Fruit fly (Drosophila melanogaster): ENCODE data around the gene Cen.
A peak's percentile ranks its signal among the peaks of the same experiment; 100 is the strongest.

Cen gene

dm6 chr2L:20656110-20656509 is 25.5 kb downstream of the Cen start, which contains the start of the genes brun and CG2614 (continued):
- TF ChIP-seq lab (GFP tag; optimal IDR thresholded peaks at IDR 0.05) (no peak), Doc2 (GFP tag; IDR thresholded peaks at IDR 0.05) (no peak), ap (GFP tag; IDR thresholded peaks at IDR 0.05) (peak; percentile 30; the same call in 1 of the 2 replicates), CoRest (tag; optimal IDR thresholded peaks at IDR 0.05) (peak; percentile 72), CG10147 (GFP tag; optimal IDR thresholded peaks at IDR 0.05) (no peak), grau (tag; optimal IDR thresholded peaks at IDR 0.05) (peak; percentile 63), Doc3 (GFP tag; IDR thresholded peaks at IDR 0.05; ENCODE audit: partially characterized antibody) (peak; percentile 91), ato (GFP tag; IDR thresholded peaks at IDR 0.05; ENCODE audit: partially characterized antibody) (no peak; the same call in 1 of the 2 replicates), fru (optimal IDR thresholded peaks at IDR 0.05) (no peak), pita (GFP tag; optimal IDR thresholded peaks at IDR 0.05) (no peak), Xrp1 (GFP tag; IDR thresholded peaks at IDR 0.05) (peak; percentile 69), CG7556 (GFP tag; optimal IDR thresholded peaks at IDR 0.05) (no peak), usp (GFP tag; optimal IDR thresholded peaks at IDR 0.05) (no peak), Awh (GFP tag; IDR thresholded peaks at IDR 0.05) (no peak), E2f2 (GFP tag; IDR thresholded peaks at IDR 0.05) (peak; percentile 53), Lim3 (GFP tag; IDR thresholded peaks at IDR 0.05) (no peak), CG6175 (GFP tag; IDR thresholded peaks at IDR 0.05) (no peak), eyg (GFP tag; optimal IDR thresholded peaks at IDR 0.05) (peak; percentile 41), CG9817 (tag; optimal IDR thresholded peaks at IDR 0.05) (peak; percentile 66), crc (GFP tag; optimal IDR thresholded peaks at IDR 0.05) (peak; percentile 3), CG11695 (GFP tag; IDR thresholded peaks at IDR 0.05) (0 out of 3 replicates have a peak, but pooled peaks have one; percentile 46), CG33557 (GFP tag; optimal IDR thresholded peaks at IDR 0.05) (peak; percentile 15), Six4 (GFP tag; optimal IDR thresholded peaks at IDR 0.05) (peak; percentile 1), Antp (GFP tag; optimal IDR thresholded peaks at IDR 0.05) (peak; percentile 71), Hr39 (optimal IDR thresholded peaks at IDR 0.05) (no peak), Gsc (GFP tag; IDR thresholded peaks at IDR 0.05) (no peak), Atf6 (GFP tag; IDR thresholded peaks at IDR 0.05) (peak; percentile 74), CG6791 (GFP tag; IDR thresholded peaks at IDR 0.05; ENCODE audit: partially characterized antibody) (peak; percentile 78), CG6254 (GFP tag; optimal IDR thresholded peaks at IDR 0.05) (no peak), fu2 (GFP tag; optimal IDR thresholded peaks at IDR 0.05) (peak; percentile 57), vvl (GFP tag; IDR thresholded peaks at IDR 0.05) (peak; percentile 81), Nf-YC (tag; optimal IDR thresholded peaks at IDR 0.05) (peak; percentile 87), br (optimal IDR thresholded peaks at IDR 0.05) (no peak), CG14014 (GFP tag; IDR thresholded peaks at IDR 0.05) (peak; percentile 74), danr (GFP tag; IDR thresholded peaks at IDR 0.05) (peak; percentile 23; the same call in 1 of the 2 replicates), CG34422 (GFP tag; IDR thresholded peaks at IDR 0.05) (peak; percentile 86; the same call in 2 of the 3 replicates), CG7963 (GFP tag; IDR thresholded peaks at IDR 0.05; ENCODE audit: partially characterized antibody) (peak; percentile 49; the same call in 1 of the 3 replicates), Dp (GFP tag; optimal IDR thresholded peaks at IDR 0.05) (peak; percentile 24), jigr1 (GFP tag; IDR thresholded peaks at IDR 0.05) (no peak), otp (GFP tag; IDR thresholded peaks at IDR 0.05) (peak; percentile 18; the same call in 1 of the 3 replicates), sima (GFP tag; optimal IDR thresholded peaks at IDR 0.05) (no peak), hkb (optimal IDR thresholded peaks at IDR 0.05) (no peak), hkb (GFP tag; IDR thresholded peaks at IDR 0.05) (peak; percentile 56), CG9797 (GFP tag; optimal IDR thresholded peaks at IDR 0.05) (peak; percentile 93), al (GFP tag; IDR thresholded peaks at IDR 0.05) (peak; percentile 74), Ptx1 (GFP tag; IDR thresholded peaks at IDR 0.05) (peak; percentile 88), CG13287 (GFP tag; IDR thresholded peaks at IDR 0.05; ENCODE audit: partially characterized antibody) (peak; percentile 96), sqz (GFP tag; optimal IDR thresholded peaks at IDR 0.05) (no peak), CG3995 (GFP tag; optimal IDR thresholded peaks at IDR 0.05) (peak; percentile 73), ind (GFP tag; optimal IDR thresholded peaks at IDR 0.05) (peak; percentile 75), CG18619 (GFP tag; optimal IDR thresholded peaks at IDR 0.05) (peak; percentile 39), CG8765 (GFP tag; IDR thresholded peaks at IDR 0.05) (no peak), CG3838 (GFP tag; optimal IDR thresholded peaks at IDR 0.05) (peak; percentile 24)

Measured in whole organism, embryonic.